Fruit fly (Drosophila melanogaster): ENCODE data around the gene Cluap1.

Cluap1 gene

DNA sequence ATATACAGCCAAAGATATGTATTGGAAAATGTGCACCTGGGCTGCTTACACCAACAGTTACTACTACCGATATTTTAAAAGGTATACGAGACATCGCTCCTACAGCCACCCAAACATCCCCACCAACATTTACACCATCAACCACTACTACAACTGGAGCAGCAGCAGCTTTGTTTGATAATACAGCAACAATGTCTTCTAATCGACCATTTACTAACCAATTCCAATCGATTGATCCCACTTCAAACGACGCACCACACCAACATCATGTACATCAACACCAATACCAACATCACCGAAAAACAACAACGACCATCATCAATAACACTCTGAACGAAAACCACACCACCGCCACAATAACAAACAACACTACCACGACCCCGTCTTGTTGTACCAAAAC lies 41.9 kb downstream of the Cluap1 start:
- no peak for TF ChIP-seq Ets98B (GFP tag; IDR thresholded peaks at IDR 0.05)
- TF ChIP-seq CG10348 (GFP tag; IDR thresholded peaks at IDR 0.05) = no peak
- TF ChIP-seq CG32121 (GFP tag; IDR thresholded peaks at IDR 0.05) = no peak
- no peak for TF ChIP-seq CG13204 (GFP tag; optimal IDR thresholded peaks at IDR 0.05)
- no peak for TF ChIP-seq Pif1A (GFP tag; optimal IDR thresholded peaks at IDR 0.05)

dm6 chrX:22499557-22499956 lies 44.6 kb downstream of the Cluap1 start:
- no peak for TF ChIP-seq CG15710 (tag; optimal IDR thresholded peaks at IDR 0.05)
- TF ChIP-seq CG17806 (tag; optimal IDR thresholded peaks at IDR 0.05) = no peak
- TF ChIP-seq CG14655 (GFP tag; optimal IDR thresholded peaks at IDR 0.05) = no peak
- TF ChIP-seq Snoo (tag; optimal IDR thresholded peaks at IDR 0.05) = no peak
- TF ChIP-seq rn (GFP tag; IDR thresholded peaks at IDR 0.05) = no peak
- no peak for TF ChIP-seq CG12605 (GFP tag; IDR thresholded peaks at IDR 0.05)
- TF ChIP-seq CG9948 (tag; optimal IDR thresholded peaks at IDR 0.05) = no peak

Data from whole organism, pupa.